Worm (Caenorhabditis elegans): ENCODE measurements around the gene C16C8.10.
"Not testable (repeated sequence)": the region's sequence is repeated elsewhere in the genome, so short reads cannot be mapped to it uniquely, and the experiment has no call there.

C16C8.10 gene

DNA sequence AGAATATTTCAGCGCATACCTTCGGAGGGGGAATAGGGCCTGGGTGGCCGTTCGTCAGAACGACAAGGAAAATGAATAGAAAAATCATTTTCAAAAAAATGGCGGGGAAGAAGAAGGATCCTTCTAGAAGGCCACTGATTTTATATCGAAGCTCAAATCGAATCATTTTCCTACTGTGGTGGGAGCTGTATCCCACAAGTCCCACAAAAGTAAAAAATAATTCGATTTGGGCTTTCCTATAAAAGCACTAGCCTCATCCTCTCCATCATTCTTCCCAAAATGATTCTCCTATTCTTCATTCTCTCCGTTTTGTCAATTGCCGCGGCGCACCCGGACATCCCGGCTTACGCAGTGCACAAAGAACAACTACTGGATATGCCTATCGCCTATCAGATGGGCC lies 6.3 kb downstream of the C16C8.10 start, which contains the start of the genes C16C8.26 and C16C8.19:
TSS of gene C16C8.26 (minus strand) at position 101 of the 400 bp plus-strand sequence.
TSS of gene C16C8.19 (plus strand) at position 279 of the 400 bp plus-strand sequence.
- TF ChIP-seq ref-1 (GFP tag; conservative IDR thresholded peaks at IDR 0.05): no peak
- no peak; the same call in 1 of the 2 replicates for TF ChIP-seq ztf-29 (GFP tag; IDR thresholded peaks at IDR 0.05)
- no peak for TF ChIP-seq med-1 (GFP tag; optimal IDR thresholded peaks at IDR 0.05; ENCODE audit: insufficient read depth)
- TF ChIP-seq flt-1 (GFP tag; IDR thresholded peaks at IDR 0.05): no peak
- TF ChIP-seq ztf-23 (GFP tag; IDR thresholded peaks at IDR 0.05): no peak
- TF ChIP-seq cog-1 (tag; optimal IDR thresholded peaks at IDR 0.05): no peak
- TF ChIP-seq T22C8.4 (GFP tag; IDR thresholded peaks at IDR 0.05): no peak

DNA sequence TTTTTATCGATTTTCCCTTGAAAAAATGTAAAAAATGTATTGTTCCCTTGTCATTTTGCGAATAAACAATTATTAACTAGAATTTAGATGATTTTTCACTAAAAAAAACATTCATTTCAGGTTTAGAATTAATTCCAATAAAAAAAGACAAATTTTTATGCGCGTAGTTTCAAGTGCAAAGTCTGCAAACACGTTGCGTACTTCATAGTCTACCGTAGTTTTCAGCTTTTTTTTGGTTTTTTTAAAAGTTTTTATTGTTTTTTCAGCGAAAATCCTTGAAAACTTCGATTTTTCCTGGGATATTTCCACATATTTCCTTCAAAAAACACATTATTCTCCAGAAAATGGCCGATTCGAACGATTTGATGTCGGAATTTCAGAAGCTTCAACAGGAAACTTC lies 11.0 kb downstream of the C16C8.10 start, which contains the start of gene C16C8.11:
TSS of gene C16C8.11 (plus strand) at position 188 of the 400 bp plus-strand sequence.
- TF ChIP-seq ztf-23 (GFP tag; IDR thresholded peaks at IDR 0.05) (no peak), cog-1 (tag; optimal IDR thresholded peaks at IDR 0.05) (no peak), T22C8.4 (GFP tag; IDR thresholded peaks at IDR 0.05) (no peak), med-1 (GFP tag; optimal IDR thresholded peaks at IDR 0.05; ENCODE audit: insufficient read depth) (no peak), ref-1 (GFP tag; conservative IDR thresholded peaks at IDR 0.05) (no peak), tab-1 (GFP tag; IDR thresholded peaks at IDR 0.05) (no peak), ztf-29 (GFP tag; IDR thresholded peaks at IDR 0.05) (no peak), klf-2 (GFP tag; conservative IDR thresholded peaks at IDR 0.05) (no peak), flt-1 (GFP tag; IDR thresholded peaks at IDR 0.05) (no peak)

DNA sequence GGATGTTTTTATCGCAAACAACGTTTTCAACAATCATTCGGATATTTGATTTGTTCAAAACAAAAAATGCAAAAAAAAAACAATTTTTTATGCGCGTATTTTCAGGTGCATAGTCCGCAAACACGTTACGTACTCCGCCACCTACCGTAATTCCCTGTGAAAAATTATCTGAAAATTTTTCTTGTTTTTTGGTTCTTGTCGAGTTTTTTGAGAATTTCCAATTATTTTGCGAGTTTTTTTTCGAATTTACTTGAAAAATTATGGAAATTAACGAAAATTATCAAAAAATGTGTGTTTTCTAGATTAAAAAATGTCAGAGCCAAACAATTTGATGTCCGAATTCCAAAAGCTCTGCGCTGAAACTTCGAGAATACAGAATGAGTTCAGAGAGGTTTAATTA lies 12.1 kb downstream of the C16C8.10 start, which contains the start of gene C16C8.12:
TSS of gene C16C8.12 (plus strand) at position 301 of the 400 bp plus-strand sequence.
- TF ChIP-seq T22C8.4 (GFP tag; IDR thresholded peaks at IDR 0.05) (no peak), tab-1 (GFP tag; IDR thresholded peaks at IDR 0.05) (no peak), flt-1 (GFP tag; IDR thresholded peaks at IDR 0.05) (no peak), ztf-23 (GFP tag; IDR thresholded peaks at IDR 0.05) (no peak), cog-1 (tag; optimal IDR thresholded peaks at IDR 0.05) (no peak), med-1 (GFP tag; optimal IDR thresholded peaks at IDR 0.05; ENCODE audit: insufficient read depth) (no peak), ref-1 (GFP tag; conservative IDR thresholded peaks at IDR 0.05) (no peak), ztf-29 (GFP tag; IDR thresholded peaks at IDR 0.05) (no peak), klf-2 (GFP tag; conservative IDR thresholded peaks at IDR 0.05) (no peak)

DNA sequence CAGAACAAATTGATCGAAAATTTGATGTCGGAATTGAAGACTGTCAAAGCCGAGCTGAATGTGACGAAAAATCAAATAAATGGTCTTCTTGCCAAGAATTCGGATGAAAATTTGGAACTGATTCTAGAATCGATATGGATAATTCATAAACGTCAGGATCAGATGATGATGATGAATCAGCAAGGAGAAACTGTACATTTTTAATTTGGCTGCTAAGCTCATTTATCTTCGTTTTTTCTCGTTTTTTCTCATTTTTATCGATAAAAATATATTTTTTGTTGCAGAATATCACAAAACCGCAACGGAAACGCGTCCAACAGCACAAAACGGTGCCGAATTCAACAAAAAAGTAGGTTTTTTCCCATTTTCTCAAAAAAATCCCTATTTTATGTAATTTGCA lies 15.0 kb downstream of the C16C8.10 start, which contains the start of gene C16C8.14:
TSS of gene C16C8.14 (plus strand) at position 301 of the 400 bp plus-strand sequence.
- not testable (repeated sequence) for TF ChIP-seq ref-1 (GFP tag; conservative IDR thresholded peaks at IDR 0.05); tab-1 (GFP tag; IDR thresholded peaks at IDR 0.05); cog-1 (tag; optimal IDR thresholded peaks at IDR 0.05)

DNA sequence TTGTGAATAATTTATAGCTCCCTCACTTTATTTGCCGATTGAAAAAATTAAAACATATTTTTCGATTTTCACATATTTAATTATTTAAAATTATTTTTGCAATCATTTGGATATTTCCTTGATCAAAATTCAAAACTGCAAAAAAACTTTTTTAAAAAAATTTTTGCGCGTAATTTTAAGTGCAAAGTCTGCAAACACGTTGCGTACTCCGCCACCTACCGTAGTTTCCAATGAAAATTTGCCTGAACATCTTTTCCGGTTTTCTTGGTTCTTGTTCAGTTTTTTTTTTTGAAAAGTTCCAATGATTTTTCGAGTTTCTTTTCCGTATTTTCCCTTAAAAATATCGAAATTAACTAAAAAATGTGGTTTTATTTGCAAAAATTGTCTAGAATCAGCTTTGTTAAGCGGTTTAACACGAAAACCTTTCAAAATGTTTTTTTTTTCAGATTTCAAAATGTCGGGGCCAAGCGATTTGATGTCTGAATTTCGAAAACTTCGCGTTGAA lies 15.7 kb downstream of the C16C8.10 start, which contains the start of gene C16C8.25:
TSS of gene C16C8.25 (plus strand) at position 455 of the 505 bp plus-strand sequence.
- TF ChIP-seq flt-1 (GFP tag; IDR thresholded peaks at IDR 0.05): no peak
- no peak for TF ChIP-seq ztf-29 (GFP tag; IDR thresholded peaks at IDR 0.05)
- no peak for TF ChIP-seq ref-1 (GFP tag; conservative IDR thresholded peaks at IDR 0.05)
- no peak for TF ChIP-seq T22C8.4 (GFP tag; IDR thresholded peaks at IDR 0.05)
- no peak for TF ChIP-seq med-1 (GFP tag; optimal IDR thresholded peaks at IDR 0.05; ENCODE audit: insufficient read depth)
- TF ChIP-seq ztf-23 (GFP tag; IDR thresholded peaks at IDR 0.05): no peak
- no peak for TF ChIP-seq klf-2 (GFP tag; conservative IDR thresholded peaks at IDR 0.05)
- no peak for TF ChIP-seq cog-1 (tag; optimal IDR thresholded peaks at IDR 0.05)
- no peak for TF ChIP-seq tab-1 (GFP tag; IDR thresholded peaks at IDR 0.05)

DNA sequence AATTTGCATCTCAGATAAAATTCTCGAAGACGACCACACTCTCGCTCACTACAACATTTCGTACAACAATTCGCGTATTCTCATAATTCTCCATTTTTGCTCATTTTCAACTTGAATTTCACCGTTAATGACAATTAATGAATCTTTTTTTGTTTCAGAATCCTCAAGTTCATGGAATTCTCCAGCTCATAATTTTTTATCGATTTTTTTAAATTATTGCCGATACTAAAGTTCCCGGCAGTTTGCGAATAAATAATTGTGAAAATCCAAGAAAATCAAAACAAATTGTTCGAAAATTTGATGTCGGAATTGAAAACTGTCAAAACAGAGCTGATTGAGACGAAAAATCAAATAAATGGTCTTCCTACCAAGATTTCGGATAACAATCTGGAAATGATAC lies 16.6 kb downstream of the C16C8.10 start, which contains the start of gene C16C8.21:
TSS of gene C16C8.21 (plus strand) at position 301 of the 400 bp plus-strand sequence.
- no peak for TF ChIP-seq ztf-29 (GFP tag; IDR thresholded peaks at IDR 0.05)

DNA sequence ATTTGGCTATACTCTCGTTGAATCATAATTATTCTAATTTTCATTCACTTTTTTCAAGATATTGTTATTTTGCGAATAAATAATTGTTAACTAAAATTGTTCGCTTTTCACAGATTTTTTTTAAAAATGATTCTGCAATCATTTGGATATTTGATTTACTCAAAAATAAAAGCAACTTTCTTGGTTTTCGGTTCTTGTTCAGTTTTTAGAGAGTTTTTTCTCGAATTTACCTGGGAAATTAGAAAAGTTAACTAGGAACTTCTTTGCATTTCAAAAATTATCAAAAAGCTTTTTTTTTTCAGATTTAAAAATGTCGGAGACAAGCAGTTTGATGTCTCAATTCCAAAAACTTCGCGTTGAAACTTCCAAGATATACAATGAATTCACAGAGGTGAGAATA lies 17.8 kb downstream of the C16C8.10 start, which contains the start of the genes C16C8.20 and gldi-6:
TSS of gene C16C8.20 (plus strand) at position 301 of the 400 bp plus-strand sequence.
TSS of gene gldi-6 (plus strand) at position 301 of the 400 bp plus-strand sequence.
- TF ChIP-seq ztf-23 (GFP tag; IDR thresholded peaks at IDR 0.05) (no peak), flt-1 (GFP tag; IDR thresholded peaks at IDR 0.05) (no peak), med-1 (GFP tag; optimal IDR thresholded peaks at IDR 0.05; ENCODE audit: insufficient read depth) (no peak), ref-1 (GFP tag; conservative IDR thresholded peaks at IDR 0.05) (no peak), cog-1 (tag; optimal IDR thresholded peaks at IDR 0.05) (no peak), ztf-29 (GFP tag; IDR thresholded peaks at IDR 0.05) (no peak), T22C8.4 (GFP tag; IDR thresholded peaks at IDR 0.05) (no peak), klf-2 (GFP tag; conservative IDR thresholded peaks at IDR 0.05) (no peak), tab-1 (GFP tag; IDR thresholded peaks at IDR 0.05) (no peak)

DNA sequence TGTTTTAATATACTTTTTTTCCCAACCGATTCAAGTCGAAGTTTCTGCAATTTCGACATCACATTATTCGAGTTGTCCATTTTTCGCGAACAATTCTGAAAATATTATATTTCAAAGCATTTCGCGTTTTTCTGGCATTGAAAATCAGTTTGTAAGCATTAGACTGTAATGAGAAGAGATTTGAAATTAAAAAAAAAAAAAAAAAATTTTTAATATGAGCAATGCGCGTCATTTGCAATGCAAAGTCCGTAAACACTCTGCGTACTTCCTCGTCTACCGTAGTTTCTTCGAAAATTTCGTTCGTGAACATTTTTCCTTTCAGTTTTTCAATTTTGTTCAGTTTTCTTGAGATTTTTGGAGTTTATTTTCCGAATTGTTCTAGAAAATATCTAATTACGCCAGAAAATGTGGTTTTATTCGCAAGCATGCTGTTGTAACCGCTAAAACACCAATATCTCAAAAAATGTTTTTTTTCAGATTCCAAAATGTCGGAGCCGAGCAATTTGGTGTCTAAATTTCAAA lies 19.1 kb downstream of the C16C8.10 start, which contains the start of the genes C16C8.5 and C16C8.16:
TSS of gene C16C8.5 (minus strand) at position 101 of the 522 bp plus-strand sequence.
TSS of gene C16C8.16 (plus strand) at position 472 of the 522 bp plus-strand sequence.
- TF ChIP-seq ztf-23 (GFP tag; IDR thresholded peaks at IDR 0.05): no peak
- TF ChIP-seq med-1 (GFP tag; optimal IDR thresholded peaks at IDR 0.05; ENCODE audit: insufficient read depth): no peak
- TF ChIP-seq tab-1 (GFP tag; IDR thresholded peaks at IDR 0.05): no peak
- TF ChIP-seq cog-1 (tag; optimal IDR thresholded peaks at IDR 0.05): no peak
- no peak for TF ChIP-seq klf-2 (GFP tag; conservative IDR thresholded peaks at IDR 0.05)
- TF ChIP-seq ref-1 (GFP tag; conservative IDR thresholded peaks at IDR 0.05): no peak
- TF ChIP-seq ztf-29 (GFP tag; IDR thresholded peaks at IDR 0.05): no peak
- no peak for TF ChIP-seq T22C8.4 (GFP tag; IDR thresholded peaks at IDR 0.05)
- no peak for TF ChIP-seq flt-1 (GFP tag; IDR thresholded peaks at IDR 0.05)

DNA sequence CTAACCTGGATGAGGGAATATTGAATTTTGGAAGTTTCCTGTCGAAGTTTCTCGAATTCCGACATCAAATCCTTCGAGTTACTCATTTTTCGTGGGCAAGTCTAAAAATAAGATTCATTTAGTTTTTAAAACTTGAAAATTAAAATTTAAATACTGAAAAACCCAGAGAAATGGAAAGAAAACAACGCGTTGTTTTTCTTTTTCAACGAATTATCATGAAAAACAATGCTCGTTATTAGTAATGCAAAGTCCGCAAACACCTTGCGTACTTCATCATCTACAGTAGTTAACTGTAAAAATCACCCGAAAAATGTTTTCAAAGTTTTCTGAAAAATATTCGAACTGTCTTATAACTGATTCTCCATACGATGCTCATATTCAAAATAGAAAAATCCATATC lies 20.2 kb downstream of the C16C8.10 start, which contains the start of gene C16C8.4:
TSS of gene C16C8.4 (minus strand) at position 101 of the 400 bp plus-strand sequence.
- no peak for TF ChIP-seq klf-2 (GFP tag; conservative IDR thresholded peaks at IDR 0.05)
- no peak for TF ChIP-seq ref-1 (GFP tag; conservative IDR thresholded peaks at IDR 0.05)
- no peak for TF ChIP-seq ztf-29 (GFP tag; IDR thresholded peaks at IDR 0.05)
- TF ChIP-seq ztf-23 (GFP tag; IDR thresholded peaks at IDR 0.05): no peak
- TF ChIP-seq flt-1 (GFP tag; IDR thresholded peaks at IDR 0.05): no peak
